Worm (Caenorhabditis elegans) whole organism, L1 larva: ENCODE data around the gene sqv-1.

Source experiments
- alr-1 ChIP-seq: fragments of 200-800 bp; sonication (Bioruptor generic); optimal IDR thresholded peaks from 2 replicates; lab custom pipeline; 2018; ENCODE audit warnings: borderline replicate concordance, mild to moderate bottlenecking, missing genetic modification characterization, missing compliant biosample characterization
- ces-1 ChIP-seq: fragments of 150-350 bp; optimal IDR thresholded peaks from 2 replicates; lab custom pipeline; 2014; ENCODE audit warnings: missing biosample characterization, missing genetic modification reagents, missing genetic modification characterization
- lin-13 ChIP-seq: fragments of 150-350 bp; optimal IDR thresholded peaks from 2 replicates; lab custom pipeline; 2014; ENCODE audit warnings: missing biosample characterization, missing genetic modification reagents, missing genetic modification characterization
- lsy-2 ChIP-seq, 2 experiments: fragments of 150-350 bp; optimal IDR thresholded peaks; 2 replicates each; lab custom pipeline; 2014; ENCODE audit warnings: missing biosample characterization in 2 of 2, missing genetic modification characterization in 2 of 2
- rnt-1 ChIP-seq: sonication (generic microtip); optimal IDR thresholded peaks from 2 replicates; lab custom pipeline; 2016; ENCODE audit warnings: mild to moderate bottlenecking, missing genetic modification characterization, moderate library complexity, missing compliant biosample characterization
- unc-86 ChIP-seq: sonication (generic microtip); optimal IDR thresholded peaks from 2 replicates; lab custom pipeline; 2016; ENCODE audit warnings: missing genetic modification characterization, missing compliant biosample characterization

ce11 chrIV:8367887-8368286, 7.0 kb downstream of the sqv-1 start:
- no peak for TF ChIP-seq unc-86 (tag; lab: Kevin White, UChicago)
- no peak for TF ChIP-seq lsy-2 (tag; optimal IDR thresholded peaks at IDR 0.05; lab: Kevin White, UChicago)
- TF ChIP-seq rnt-1 (tag; lab: Kevin White, UChicago), result no peak
- TF ChIP-seq lin-13, result no peak
- TF ChIP-seq ces-1, result no peak
- no peak for TF ChIP-seq alr-1
